Worm (Caenorhabditis elegans) whole organism, L4 larva: ENCODE measurements around the gene srab-16.

Experiments used
- T26A8.4 ChIP-seq: fragments of 200-800 bp; sonication (Bioruptor generic); IDR thresholded peaks from 2 replicates; pipeline ENCODE4 v1.3.6; 2022; ENCODE audit warnings: missing genetic modification characterization, missing compliant biosample characterization
- Y75B8A.6 ChIP-seq: fragments of 200-800 bp; sonication (Bioruptor generic); IDR thresholded peaks from 2 replicates; pipeline ENCODE4 v1.3.6; 2022; ENCODE audit warnings: missing genetic modification reagents, missing genetic modification characterization, missing compliant biosample characterization
- ZK546.5 ChIP-seq, 2 experiments: sonication (generic microtip); optimal IDR thresholded peaks; 2 replicates each; lab custom pipeline; 2017; ENCODE audit warnings: missing biosample characterization in 2 of 2, missing genetic modification characterization in 2 of 2
- fkh-10 ChIP-seq: fragments of 150-350 bp; optimal IDR thresholded peaks from 2 replicates; lab custom pipeline; 2014; ENCODE audit warnings: missing biosample characterization, missing genetic modification reagents, missing genetic modification characterization
- hlh-30 ChIP-seq: sonication (generic microtip); optimal IDR thresholded peaks from 2 replicates; lab custom pipeline; 2017; ENCODE audit warnings: antibody characterized with exemption, mild to moderate bottlenecking, missing genetic modification characterization, missing compliant biosample characterization; ENCODE audit not compliant: insufficient read depth
- nhr-42 ChIP-seq: fragments of 200-800 bp; sonication (Bioruptor generic); IDR thresholded peaks from 2 replicates; pipeline ENCODE4 v1.3.6; 2022; ENCODE audit warnings: missing genetic modification characterization, missing compliant biosample characterization
- nhr-77 ChIP-seq: fragments of 150-350 bp; optimal IDR thresholded peaks from 2 replicates; lab custom pipeline; 2014; ENCODE audit warnings: missing biosample characterization, missing genetic modification characterization

DNA sequence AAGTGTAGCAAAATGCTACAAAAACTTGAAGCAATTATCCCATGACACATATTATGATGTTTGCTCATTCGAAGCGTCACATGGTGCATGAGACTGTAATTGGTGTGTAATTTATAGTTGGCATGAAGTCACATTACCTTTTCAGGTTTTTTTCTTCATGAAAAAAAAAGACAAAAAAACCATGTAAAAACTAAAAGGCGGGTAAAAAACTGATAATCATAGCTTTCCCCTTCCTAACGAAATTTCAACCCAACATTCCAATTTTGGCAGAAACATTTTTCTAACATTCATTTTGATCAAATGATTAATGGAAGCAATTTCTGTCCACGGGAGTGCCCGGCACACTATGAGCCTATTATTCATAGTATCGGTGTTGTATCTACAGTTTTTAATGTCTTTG is 34.5 kb upstream of the srab-16 start, which contains the start of gene sri-4:
- TF ChIP-seq fkh-10 (GFP tag; lab: Kevin White, UChicago) (no peak), nhr-42 (GFP tag; lab: Robert Waterston, UW) (no peak), nhr-77 (tag; lab: Kevin White, UChicago) (no peak), Y75B8A.6 (GFP tag; lab: Robert Waterston, UW) (no peak), ZK546.5 (tag; optimal IDR thresholded peaks at IDR 0.05; lab: Kevin White, UChicago) (no peak), hlh-30 (tag; lab: Kevin White, UChicago) (no peak), T26A8.4 (no peak)
